Worm (Caenorhabditis elegans) whole organism, dauer: ENCODE measurements around the gene nhr-21.

Source experiments
- unc-62 ChIP-seq: sonication (generic microtip); optimal IDR thresholded peaks from 2 replicates; lab custom pipeline; 2017; ENCODE audit warnings: missing biosample characterization, missing genetic modification reagents, missing genetic modification characterization

nhr-21 gene

DNA sequence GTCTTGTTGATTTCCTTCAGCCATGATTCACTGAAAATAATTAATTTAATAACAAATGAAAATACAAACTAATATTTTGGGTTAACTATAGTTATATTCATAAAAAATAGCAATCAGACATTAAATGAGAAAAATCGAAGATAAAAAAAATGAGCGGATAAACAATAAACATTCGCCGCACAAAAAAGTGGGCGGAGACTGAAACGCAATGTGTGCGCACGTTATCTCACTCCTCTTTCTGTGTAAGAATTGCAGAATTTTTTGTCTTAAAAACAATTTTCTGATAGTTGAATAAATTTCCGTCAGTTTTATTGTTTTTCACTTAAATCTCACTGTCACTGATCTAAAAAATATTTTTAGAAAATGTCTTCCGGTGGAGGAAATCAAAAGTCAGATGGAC lies 35.1 kb downstream of the nhr-21 start, which contains the start of the genes mtch-1 and rpb-4:
mtch-1 (minus strand) TSS at position 24 of the 400 bp plus-strand sequence.
rpb-4 (plus strand) TSS at position 353 of the 400 bp plus-strand sequence.
- TF ChIP-seq unc-62 (GFP tag; lab: Kevin White, UChicago): no peak

DNA sequence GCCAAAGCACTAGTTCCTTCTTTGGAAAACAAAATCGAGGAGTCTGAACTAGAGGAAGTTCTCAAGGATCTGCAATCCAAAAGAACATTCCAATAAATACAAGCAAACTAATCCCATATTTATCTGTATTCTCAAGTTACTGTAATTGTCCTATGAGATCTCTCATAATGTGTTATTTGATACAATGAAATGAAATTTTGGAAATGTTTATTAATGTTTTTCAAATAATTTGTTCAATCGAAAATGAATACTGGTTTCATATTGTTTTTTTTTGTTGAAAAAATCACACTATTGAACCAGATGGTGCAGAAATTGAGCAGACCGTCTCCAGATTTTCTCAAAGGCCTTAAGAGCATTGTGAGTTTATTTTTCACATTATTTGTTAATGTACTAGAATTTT lies 36.0 kb downstream of the nhr-21 start, which contains the start of gene F43E2.1:
F43E2.1 (plus strand) TSS at position 301 of the 400 bp plus-strand sequence.
- no peak for TF ChIP-seq unc-62 (GFP tag; lab: Kevin White, UChicago)

DNA sequence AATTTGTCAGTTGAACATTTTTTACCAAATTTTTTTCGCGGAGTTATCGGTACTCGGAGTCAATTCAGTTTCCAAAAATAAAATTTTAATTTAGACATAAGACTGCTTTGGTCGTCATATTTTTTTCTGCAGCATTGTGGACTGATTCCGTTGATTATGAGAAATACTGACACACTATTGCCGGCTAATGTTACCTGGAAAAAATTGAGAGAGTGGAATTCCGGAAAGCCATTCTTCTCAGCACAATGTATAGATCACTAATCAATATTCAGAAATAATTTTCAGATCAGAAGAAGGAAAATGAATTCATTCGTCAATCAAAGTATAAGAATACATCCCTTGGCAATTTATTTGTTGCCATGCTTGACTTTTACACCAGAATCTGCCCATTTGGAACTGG lies 40.0 kb downstream of the nhr-21 start, which contains the start of gene C07D10.6:
C07D10.6 (plus strand) TSS at position 301 of the 400 bp plus-strand sequence.
- TF ChIP-seq unc-62 (GFP tag; lab: Kevin White, UChicago): no peak

DNA sequence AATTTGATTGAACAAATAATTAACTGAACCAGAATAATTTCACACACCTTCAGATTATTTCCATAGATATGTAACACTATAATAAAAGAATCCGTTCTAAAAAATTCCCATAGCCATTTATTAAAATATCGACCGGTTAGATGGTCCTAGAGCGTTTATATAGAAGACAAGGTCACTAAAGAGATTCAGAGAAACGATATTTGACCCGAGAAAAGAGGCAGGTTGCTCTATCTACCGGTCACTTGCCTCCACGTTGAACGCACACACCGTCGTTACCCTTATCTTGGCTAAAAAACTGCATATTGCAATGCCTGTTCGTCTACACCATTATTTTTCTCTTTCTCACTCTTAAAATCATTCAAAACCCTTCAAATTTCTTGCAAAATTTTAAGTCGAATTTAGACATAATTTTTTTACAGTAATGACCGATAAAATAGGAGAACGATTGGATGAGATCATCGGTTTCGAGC lies 42.1 kb downstream of the nhr-21 start, which contains the start of gene C07D10.5:
C07D10.5 (plus strand) TSS at position 420 of the 470 bp plus-strand sequence.
- no peak for TF ChIP-seq unc-62 (GFP tag; lab: Kevin White, UChicago)

DNA sequence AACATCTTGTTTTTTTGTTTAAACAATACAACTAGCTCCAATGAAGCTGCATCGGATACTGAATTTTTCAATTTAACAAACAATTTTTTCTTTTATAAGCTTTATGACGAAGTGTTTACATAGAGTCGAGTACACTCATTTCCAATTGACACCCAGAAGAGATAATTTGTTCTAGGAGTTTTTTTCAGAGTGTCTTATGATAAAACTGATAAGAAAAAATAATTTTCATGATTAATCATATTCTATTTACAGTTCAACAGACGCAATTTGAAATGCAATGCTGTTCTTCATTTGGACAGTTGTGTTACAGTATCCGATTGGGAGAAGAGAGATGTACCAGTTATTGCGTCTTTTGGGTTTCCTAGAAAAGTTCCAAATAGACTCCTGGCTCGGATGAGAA lies 42.9 kb downstream of the nhr-21 start:
- no peak for TF ChIP-seq unc-62 (GFP tag; lab: Kevin White, UChicago)

DNA sequence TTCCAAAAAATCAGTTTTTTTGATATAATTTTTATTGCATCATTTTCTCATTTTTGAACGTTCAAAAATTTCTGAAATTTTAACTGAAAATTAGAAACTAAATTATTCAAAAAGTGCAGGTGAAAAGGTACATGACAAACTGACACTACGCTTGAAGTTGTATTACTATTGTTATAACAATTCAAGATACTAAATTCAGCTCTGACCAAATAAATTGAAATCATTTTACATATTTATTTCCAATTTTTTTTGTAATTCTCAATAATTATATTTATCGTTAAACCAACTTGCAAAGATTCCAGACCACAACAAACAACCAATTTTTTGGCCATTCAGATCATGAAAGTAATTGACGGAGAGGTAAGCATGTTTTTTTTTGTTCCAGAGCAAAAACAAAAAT lies 46.4 kb downstream of the nhr-21 start, which contains the start of gene sre-3:
sre-3 (plus strand) TSS at position 301 of the 400 bp plus-strand sequence.
- TF ChIP-seq unc-62 (GFP tag; lab: Kevin White, UChicago): no peak

DNA sequence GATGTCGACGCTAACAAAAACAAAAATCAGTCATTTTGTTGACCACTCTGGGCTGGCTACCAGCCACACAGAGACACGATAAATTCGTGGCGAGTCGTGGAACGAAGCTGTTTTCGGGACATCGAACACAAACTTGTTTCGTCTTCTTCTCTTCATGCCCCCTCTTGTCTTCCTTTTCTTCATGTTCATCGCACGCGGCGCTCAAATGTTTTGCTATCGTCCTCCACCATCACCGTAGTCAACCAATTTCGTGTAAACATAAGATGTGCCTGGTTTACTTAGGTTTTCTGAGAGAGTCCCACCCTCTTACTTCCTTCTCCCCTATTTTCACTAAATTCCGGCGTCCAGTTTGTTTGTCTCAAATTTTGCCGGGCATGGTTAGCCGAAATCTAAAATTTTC lies 51.3 kb downstream of the nhr-21 start:
- TF ChIP-seq unc-62 (GFP tag; lab: Kevin White, UChicago): no peak

DNA sequence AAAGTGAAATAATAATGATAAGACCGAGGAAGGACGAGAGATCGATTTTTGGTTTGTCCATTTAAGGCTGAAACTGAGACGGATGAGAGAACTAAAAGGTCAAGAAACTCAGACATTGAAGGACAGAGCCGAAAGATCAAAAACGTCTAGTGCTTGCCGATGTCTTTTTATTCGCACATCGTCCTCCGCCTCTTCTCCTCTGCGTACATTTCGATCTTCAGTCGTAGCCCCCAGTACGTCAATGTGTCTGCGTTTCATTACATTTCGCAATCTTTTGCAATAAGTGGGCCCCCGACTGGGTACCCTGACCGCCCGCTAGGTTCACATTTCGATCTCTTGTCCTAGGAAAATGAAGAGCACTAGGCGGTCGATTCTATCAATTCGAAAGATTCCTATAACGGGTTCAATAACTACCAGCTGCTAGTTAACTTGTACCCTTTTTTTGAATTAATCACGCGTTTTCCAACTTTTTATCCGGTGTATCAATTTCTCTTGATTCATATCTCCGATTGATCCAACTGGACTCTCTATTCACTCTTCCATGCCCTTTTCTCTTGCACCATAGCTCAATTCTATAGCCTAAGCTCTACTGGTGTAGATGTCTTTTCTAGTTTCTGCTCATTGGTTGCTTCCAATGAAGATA lies 53.1 kb downstream of the nhr-21 start:
- TF ChIP-seq unc-62 (GFP tag; lab: Kevin White, UChicago): no peak

DNA sequence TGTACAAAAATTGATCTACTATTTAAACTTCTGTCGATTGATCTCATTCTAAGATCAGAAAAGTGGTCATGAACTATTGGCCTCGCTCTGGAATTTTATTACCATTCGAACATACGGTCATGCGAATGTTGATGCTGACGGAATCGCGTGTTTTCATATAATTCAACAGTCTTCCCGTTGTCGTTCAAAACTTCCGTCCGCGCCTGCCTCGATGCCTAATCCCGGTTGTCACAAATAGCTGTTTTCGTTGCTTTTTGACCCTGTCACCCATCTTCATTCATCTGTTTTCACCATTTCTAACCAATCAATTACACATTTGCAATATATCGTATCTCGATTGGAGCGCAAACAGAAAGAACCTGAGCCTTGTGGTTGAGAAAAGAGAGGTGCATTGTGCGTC lies 54.4 kb downstream of the nhr-21 start:
- TF ChIP-seq unc-62 (GFP tag; lab: Kevin White, UChicago): no peak

DNA sequence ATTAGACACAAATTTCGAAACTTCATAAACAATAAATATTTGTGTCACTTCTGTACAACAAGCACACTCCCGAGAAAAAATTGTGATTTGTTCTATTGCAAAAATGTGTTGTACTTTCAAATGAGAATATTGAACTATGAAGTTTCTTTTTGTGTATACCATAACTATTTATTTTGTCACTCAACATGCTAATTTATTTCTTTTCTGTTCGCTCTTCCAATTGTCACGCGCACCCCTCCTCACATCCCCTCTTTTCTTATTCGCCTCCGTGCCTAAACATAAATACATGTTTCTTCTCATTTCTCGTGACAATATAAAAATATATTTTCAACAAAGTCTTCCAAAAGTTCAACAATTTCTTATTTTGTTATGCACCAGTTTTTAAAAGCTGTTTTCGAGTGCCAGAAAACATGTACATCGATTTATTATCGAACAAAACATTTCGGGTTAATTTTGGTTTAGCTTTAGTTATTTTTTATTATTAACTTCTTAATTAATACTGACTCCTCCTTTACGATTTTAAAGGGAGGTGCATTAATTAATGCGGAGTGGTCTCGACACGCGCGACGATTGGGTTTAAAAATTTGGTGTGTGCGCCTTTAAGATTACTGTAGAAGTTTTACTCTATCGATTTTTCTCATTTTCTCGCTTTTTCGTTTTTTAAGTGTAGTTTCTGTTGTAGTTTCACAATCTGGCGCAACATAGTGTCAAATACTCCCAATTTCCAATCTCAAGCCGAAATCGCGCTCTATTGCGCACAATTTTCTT lies 55.1 kb downstream of the nhr-21 start:
- no peak for TF ChIP-seq unc-62 (GFP tag; lab: Kevin White, UChicago)

DNA sequence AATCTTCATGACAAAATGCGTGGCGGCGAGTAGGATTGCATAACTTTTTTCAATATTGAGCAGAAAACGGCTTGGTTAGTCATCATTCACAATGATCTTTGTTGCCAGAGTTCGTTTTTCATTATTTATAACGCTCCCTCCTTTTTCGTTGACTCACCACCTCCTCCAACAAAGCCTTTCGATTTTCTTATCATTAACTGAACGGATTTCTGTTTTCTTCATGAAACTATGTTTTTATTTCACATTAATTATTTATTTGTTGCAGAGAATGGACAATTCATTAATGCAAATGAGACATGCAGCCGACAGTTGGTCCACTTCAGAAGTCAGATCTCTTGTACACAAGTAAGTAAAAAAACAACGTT lies 55.6 kb downstream of the nhr-21 start, which contains the start of gene bath-44:
bath-44 (plus strand) TSS at position 266 of the 365 bp plus-strand sequence.
- TF ChIP-seq unc-62 (GFP tag; lab: Kevin White, UChicago): no peak

DNA sequence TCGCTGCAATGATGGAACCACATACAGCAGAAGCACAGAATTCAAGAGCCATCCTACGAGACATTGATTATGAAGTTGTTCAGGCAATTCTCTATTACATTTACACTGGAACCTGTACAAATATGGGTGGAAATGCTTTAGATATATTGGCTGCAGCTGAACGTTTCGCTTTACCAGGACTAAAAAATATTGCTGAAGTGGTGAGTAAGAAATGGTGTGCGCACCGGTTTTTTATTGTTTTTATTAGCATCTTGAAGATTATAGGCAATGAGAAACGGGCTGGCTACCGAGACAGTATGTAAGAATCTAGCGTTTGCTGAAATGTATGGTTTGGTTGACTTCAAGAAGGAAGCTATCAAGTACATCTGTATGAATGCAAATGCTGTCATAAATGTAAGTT lies 57.1 kb downstream of the nhr-21 start:
- no peak for TF ChIP-seq unc-62 (GFP tag; lab: Kevin White, UChicago)

DNA sequence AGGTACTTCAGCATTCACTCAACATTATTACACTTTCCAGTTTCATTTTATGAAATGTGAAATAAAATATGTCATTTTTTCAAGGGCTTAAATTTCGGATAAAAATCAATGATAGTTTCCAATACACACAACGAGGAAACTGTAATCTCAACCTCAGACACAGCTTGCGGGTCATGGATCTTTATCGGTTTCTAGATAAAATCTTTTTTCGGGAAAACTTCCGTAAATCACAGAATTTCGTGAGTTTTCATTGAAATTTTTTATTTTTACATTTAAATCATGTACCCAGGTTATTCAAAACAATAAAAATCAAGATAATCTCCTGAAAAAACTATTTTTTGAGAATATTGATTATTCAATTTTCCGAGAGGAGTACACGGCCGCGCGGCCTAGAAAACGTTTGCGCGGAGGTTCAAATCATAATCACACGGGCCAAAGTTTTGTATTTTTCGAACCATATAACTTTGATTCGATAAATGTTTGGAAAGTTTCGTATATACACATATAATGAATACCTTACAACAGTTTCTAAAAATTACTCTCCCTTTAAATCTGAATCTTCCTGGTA lies 58.3 kb downstream of the nhr-21 start:
- TF ChIP-seq unc-62 (GFP tag; lab: Kevin White, UChicago): no peak

DNA sequence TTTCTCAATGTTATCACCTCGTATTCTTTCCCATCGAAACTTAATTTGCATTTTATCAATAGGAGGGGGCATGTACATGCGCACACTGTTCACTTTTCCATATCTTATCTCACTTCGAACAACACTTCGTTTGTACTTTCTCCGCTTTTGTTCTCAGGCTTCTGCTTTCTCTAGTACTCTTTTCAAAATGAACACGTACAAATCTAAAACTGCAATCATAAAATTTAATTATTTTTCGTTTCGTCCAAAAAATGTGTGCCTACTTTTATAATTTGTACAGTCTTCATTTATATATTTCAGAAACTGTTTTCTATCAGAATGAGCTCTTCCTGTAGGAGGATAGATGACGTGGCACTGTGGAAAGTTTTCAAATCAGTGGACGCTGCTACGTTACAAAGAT lies 59.7 kb downstream of the nhr-21 start, which contains the start of gene C07D10.1:
C07D10.1 (plus strand) TSS at position 301 of the 400 bp plus-strand sequence.
- TF ChIP-seq unc-62 (GFP tag; lab: Kevin White, UChicago): no peak
